Worm (Caenorhabditis elegans): ENCODE measurements around the gene mdh-2.

mdh-2 gene

ce11 chrIII:6578505-6578904 is 29.4 kb downstream of the mdh-2 start, which contains the start of gene F27B3.6:
Gene F27B3.6, minus strand, starts transcription at chrIII:6578605.
- TF ChIP-seq nhr-11 (tag; optimal IDR thresholded peaks at IDR 0.05) (no peak), F49E8.2 (tag; optimal IDR thresholded peaks at IDR 0.05; ENCODE audit: borderline replicate concordance) (no peak), nhr-28 (tag; optimal IDR thresholded peaks at IDR 0.05) (no peak), ces-1 (GFP tag; optimal IDR thresholded peaks at IDR 0.05) (no peak), dpl-1 (GFP tag; optimal IDR thresholded peaks at IDR 0.05) (no peak)

ce11 chrIII:6577159-6577558 is 30.7 kb downstream of the mdh-2 start:
- TF ChIP-seq nhr-42 (GFP tag; IDR thresholded peaks at IDR 0.05) (no peak), unc-62 (GFP tag; optimal IDR thresholded peaks at IDR 0.05 in 1 of 2) (peak in 1 of 2 experiments; percentile 55), unc-62 (tag; optimal IDR thresholded peaks at IDR 0.05) (no peak)

- TF ChIP-seq daf-19 (GFP tag; conservative IDR thresholded peaks at IDR 0.05), result no peak
Measured at ce11 chrIII:6558487-6558886, 49.4 kb downstream of the mdh-2 start, which contains the start of gene C09E7.8. Gene C09E7.8, minus strand, starts transcription at chrIII:6558587.

All from whole organism, L4 larva.